Worm (Caenorhabditis elegans) whole organism, midembryonic: ENCODE measurements around the gene abu-13.

ENCODE experiments used
- T22C8.4 ChIP-seq: fragments of 200-800 bp; sonication (Bioruptor generic); IDR thresholded peaks from 2 replicates; pipeline ENCODE4 v1.3.6; 2022; ENCODE audit warnings: missing genetic modification characterization, missing compliant biosample characterization
- cog-1 ChIP-seq: sonication (generic microtip); optimal IDR thresholded peaks from 2 replicates; lab custom pipeline; 2016; ENCODE audit warnings: missing genetic modification characterization, missing compliant biosample characterization
- flt-1 ChIP-seq: fragments of 200-800 bp; sonication (Bioruptor generic); IDR thresholded peaks from 2 replicates; pipeline ENCODE4 v1.3.6; 2022; ENCODE audit warnings: missing genetic modification characterization, missing compliant biosample characterization
- klf-2 ChIP-seq: fragments of 200-800 bp; sonication (Bioruptor generic); conservative IDR thresholded peaks from 2 replicates; pipeline ENCODE4 v1.3.6; 2022; ENCODE audit warnings: missing genetic modification reagents, missing genetic modification characterization, missing compliant biosample characterization
- med-1 ChIP-seq: sonication (generic microtip); optimal IDR thresholded peaks from 2 replicates; lab custom pipeline; 2017; ENCODE audit warnings: missing genetic modification characterization, mild to moderate bottlenecking, missing compliant biosample characterization, antibody characterized with exemption, missing genetic modification reagents; ENCODE audit not compliant: insufficient read depth
- ref-1 ChIP-seq: fragments of 200-800 bp; sonication (Bioruptor generic); conservative IDR thresholded peaks from 2 replicates; pipeline ENCODE4 v1.3.6; 2022; ENCODE audit warnings: missing genetic modification reagents, missing genetic modification characterization, missing compliant biosample characterization
- tab-1 ChIP-seq: fragments of 200-800 bp; sonication (Bioruptor generic); IDR thresholded peaks from 2 replicates; pipeline ENCODE4 v1.3.6; 2022; ENCODE audit warnings: missing genetic modification characterization, missing compliant biosample characterization
- ztf-23 ChIP-seq: fragments of 200-800 bp; sonication (Bioruptor generic); IDR thresholded peaks from 2 replicates; pipeline ENCODE4 v1.3.6; 2022; ENCODE audit warnings: missing genetic modification reagents, missing genetic modification characterization, missing compliant biosample characterization
- ztf-29 ChIP-seq: fragments of 200-800 bp; sonication (Bioruptor generic); IDR thresholded peaks from 2 replicates; pipeline ENCODE4 v1.3.6; 2022; ENCODE audit warnings: missing genetic modification reagents, missing genetic modification characterization, missing compliant biosample characterization

abu-13 gene

ce11 chrIII:6929558-6930167 lies 16.0 kb downstream of the abu-13 start, which contains the start of gene inf-1:
Gene inf-1, plus strand, starts transcription at chrIII:6930134.
- TF ChIP-seq T22C8.4 (GFP tag; lab: Robert Waterston, UW) (no peak), ref-1 (GFP tag; lab: Robert Waterston, UW) (no peak), med-1 (GFP tag; lab: Kevin White, UChicago) (no peak), tab-1 (no peak), cog-1 (no peak), ztf-29 (GFP tag; lab: Robert Waterston, UW) (no peak), ztf-23 (GFP tag; lab: Robert Waterston, UW) (no peak), klf-2 (GFP tag; lab: Robert Waterston, UW) (no peak), flt-1 (GFP tag; lab: Robert Waterston, UW) (no peak)

ce11 chrIII:6928725-6929124 lies 17.0 kb downstream of the abu-13 start, which contains the start of gene flap-1:
Gene flap-1, minus strand, starts transcription at chrIII:6928825.
- peak; percentile 25; the same call in 1 of the 2 replicates for TF ChIP-seq T22C8.4 (GFP tag; lab: Robert Waterston, UW)
- TF ChIP-seq ztf-23 (GFP tag; lab: Robert Waterston, UW), result no peak

ce11 chrIII:6914840-6915239 lies 30.9 kb downstream of the abu-13 start:
- TF ChIP-seq tab-1 (no peak), med-1 (GFP tag; lab: Kevin White, UChicago) (no peak), ztf-23 (GFP tag; lab: Robert Waterston, UW) (no peak), klf-2 (GFP tag; lab: Robert Waterston, UW) (no peak), ref-1 (GFP tag; lab: Robert Waterston, UW) (no peak), cog-1 (no peak), flt-1 (GFP tag; lab: Robert Waterston, UW) (no peak), ztf-29 (GFP tag; lab: Robert Waterston, UW) (no peak), T22C8.4 (GFP tag; lab: Robert Waterston, UW) (no peak)

DNA sequence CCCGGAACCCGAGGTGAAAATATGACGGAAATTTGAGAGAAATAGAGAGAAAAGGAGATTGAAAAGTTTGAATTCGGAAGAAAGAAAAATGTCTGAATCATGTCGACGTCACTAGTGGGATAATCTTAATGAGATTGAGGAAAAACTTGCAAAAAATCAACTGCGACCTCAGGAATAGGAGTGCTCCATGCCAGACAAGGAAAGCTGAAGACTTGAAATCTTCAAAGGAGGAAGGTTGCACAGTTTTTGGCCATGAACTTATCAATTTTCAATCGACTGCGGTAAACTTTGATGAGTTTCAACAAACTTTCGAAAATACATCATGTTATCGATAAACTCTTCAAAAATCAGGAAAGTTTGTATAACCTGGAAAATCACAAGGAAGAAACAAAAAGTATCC lies 33.3 kb downstream of the abu-13 start, which contains the start of gene pdf-1:
TSS of gene pdf-1 (minus strand) at position 101 of the 400 bp plus-strand sequence.
- TF ChIP-seq ref-1 (GFP tag; lab: Robert Waterston, UW) (no peak), med-1 (GFP tag; lab: Kevin White, UChicago) (no peak), flt-1 (GFP tag; lab: Robert Waterston, UW) (no peak), ztf-23 (GFP tag; lab: Robert Waterston, UW) (no peak), tab-1 (no peak), klf-2 (GFP tag; lab: Robert Waterston, UW) (no peak), ztf-29 (GFP tag; lab: Robert Waterston, UW) (no peak), cog-1 (no peak), T22C8.4 (GFP tag; lab: Robert Waterston, UW) (no peak)

DNA sequence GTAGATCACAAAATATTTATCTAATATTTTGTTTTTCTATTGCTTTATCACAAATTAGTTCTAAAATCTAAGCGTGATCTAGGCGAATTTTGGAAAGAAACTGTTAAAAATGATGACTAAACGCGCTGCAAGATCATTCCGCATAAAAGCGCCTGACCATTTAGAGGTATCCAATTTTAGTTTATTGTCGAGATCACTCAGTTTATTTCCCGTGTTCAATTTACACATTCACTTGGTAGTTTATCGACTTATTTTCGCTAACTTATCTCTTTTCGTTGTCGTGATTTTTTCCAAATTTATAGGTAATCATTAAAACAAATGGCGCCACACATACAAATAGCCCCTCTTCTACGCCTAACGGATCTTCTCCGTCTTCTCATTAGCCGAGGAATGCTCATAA lies 39.3 kb downstream of the abu-13 start, which contains the start of gene T07E3.2:
TSS of gene T07E3.2 (plus strand) at position 301 of the 400 bp plus-strand sequence.
- TF ChIP-seq ztf-29 (GFP tag; lab: Robert Waterston, UW), result no peak
- TF ChIP-seq tab-1, result no peak

DNA sequence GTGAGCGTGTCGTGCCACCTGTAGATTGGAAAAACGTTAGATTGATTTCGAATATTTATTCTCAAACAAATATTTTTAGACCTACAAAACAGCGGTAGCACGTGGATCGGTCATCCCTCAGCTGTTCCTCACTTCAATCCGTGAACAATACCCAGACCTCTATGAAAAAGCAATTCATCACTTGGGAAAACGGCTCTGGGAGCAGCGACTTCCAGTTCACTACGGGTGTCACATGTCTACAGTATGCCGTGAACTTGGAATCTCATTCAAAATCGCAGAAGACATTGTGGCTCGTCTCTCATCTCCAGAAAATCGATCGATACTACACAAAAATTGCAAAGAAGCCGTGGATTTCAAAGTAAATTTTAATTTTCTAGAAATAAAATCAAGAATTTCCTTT lies 41.2 kb downstream of the abu-13 start:
- TF ChIP-seq T22C8.4 (GFP tag; lab: Robert Waterston, UW), result no peak
- no peak for TF ChIP-seq cog-1
- TF ChIP-seq ztf-29 (GFP tag; lab: Robert Waterston, UW), result no peak
- no peak for TF ChIP-seq flt-1 (GFP tag; lab: Robert Waterston, UW)
- TF ChIP-seq med-1 (GFP tag; lab: Kevin White, UChicago), result no peak
- TF ChIP-seq ref-1 (GFP tag; lab: Robert Waterston, UW), result no peak
- TF ChIP-seq klf-2 (GFP tag; lab: Robert Waterston, UW), result no peak
- TF ChIP-seq ztf-23 (GFP tag; lab: Robert Waterston, UW), result no peak
- no peak for TF ChIP-seq tab-1

- TF ChIP-seq klf-2 (GFP tag; lab: Robert Waterston, UW), result no peak
- TF ChIP-seq T22C8.4 (GFP tag; lab: Robert Waterston, UW), result no peak
- no peak for TF ChIP-seq ztf-23 (GFP tag; lab: Robert Waterston, UW)
- no peak for TF ChIP-seq ref-1 (GFP tag; lab: Robert Waterston, UW)
- no peak for TF ChIP-seq tab-1
- no peak for TF ChIP-seq ztf-29 (GFP tag; lab: Robert Waterston, UW)
- TF ChIP-seq med-1 (GFP tag; lab: Kevin White, UChicago), result no peak
- TF ChIP-seq flt-1 (GFP tag; lab: Robert Waterston, UW), result no peak
- TF ChIP-seq cog-1, result no peak
Measured at ce11 chrIII:6903056-6903977, 42.4 kb downstream of the abu-13 start, which contains the start of the genes brc-2 and T07E3.3. Gene brc-2, minus strand, starts transcription at chrIII:6903106. Gene T07E3.3, plus strand, starts transcription at chrIII:6903877.

DNA sequence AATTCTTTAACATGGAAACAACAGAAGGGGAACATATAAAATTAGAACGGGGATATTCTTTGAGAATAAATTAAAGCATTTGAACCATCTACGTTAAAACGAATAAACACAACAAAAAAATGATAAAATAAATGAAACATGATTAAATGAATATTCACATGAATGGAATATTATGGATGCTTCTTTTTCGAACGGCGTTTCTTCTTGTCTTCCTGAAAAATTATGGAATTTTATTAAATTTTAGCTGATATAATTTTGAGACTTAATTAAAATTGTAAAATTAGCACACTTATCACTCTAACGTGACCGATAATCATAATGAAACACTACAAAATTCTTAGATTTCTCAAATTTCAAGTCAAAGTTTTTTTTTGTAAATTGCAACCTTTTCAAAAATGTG lies 45.1 kb downstream of the abu-13 start:
- TF ChIP-seq cog-1 (no peak), med-1 (GFP tag; lab: Kevin White, UChicago) (no peak), ref-1 (GFP tag; lab: Robert Waterston, UW) (no peak), ztf-29 (GFP tag; lab: Robert Waterston, UW) (no peak), ztf-23 (GFP tag; lab: Robert Waterston, UW) (no peak), tab-1 (no peak), T22C8.4 (GFP tag; lab: Robert Waterston, UW) (no peak), klf-2 (GFP tag; lab: Robert Waterston, UW) (no peak), flt-1 (GFP tag; lab: Robert Waterston, UW) (no peak)

- TF ChIP-seq med-1 (GFP tag; lab: Kevin White, UChicago), result no peak
- no peak for TF ChIP-seq ztf-29 (GFP tag; lab: Robert Waterston, UW)
- TF ChIP-seq ref-1 (GFP tag; lab: Robert Waterston, UW), result no peak
- no peak for TF ChIP-seq tab-1
- no peak for TF ChIP-seq ztf-23 (GFP tag; lab: Robert Waterston, UW)
- no peak for TF ChIP-seq cog-1
- TF ChIP-seq klf-2 (GFP tag; lab: Robert Waterston, UW), result no peak
- no peak for TF ChIP-seq T22C8.4 (GFP tag; lab: Robert Waterston, UW)
- TF ChIP-seq flt-1 (GFP tag; lab: Robert Waterston, UW), result no peak
Measured at ce11 chrIII:6898518-6898917, 47.2 kb downstream of the abu-13 start.
